Worm (Caenorhabditis elegans): Measurements from ENCODE around the gene pkc-3.

DNA sequence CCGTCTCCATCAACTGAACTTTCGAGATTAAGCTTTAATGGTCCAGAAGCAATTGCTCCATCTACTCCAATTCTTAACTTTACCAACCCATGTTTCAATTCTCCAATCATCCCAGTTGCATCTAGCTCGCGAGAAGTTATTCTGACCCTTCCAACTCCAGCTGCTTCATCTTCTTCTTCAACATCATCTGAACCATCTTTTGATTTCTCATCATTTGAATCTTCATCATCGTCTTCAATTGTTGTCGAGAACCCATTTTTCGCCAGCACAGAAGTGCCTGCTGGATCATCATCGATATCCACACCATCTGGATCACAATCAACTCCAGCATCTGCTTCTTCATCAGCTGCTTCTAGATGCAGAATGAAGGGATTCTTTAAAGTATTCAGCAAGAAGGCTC, 40.3 kb upstream of the pkc-3 start:
- no peak for TF ChIP-seq dao-5 (tag; optimal IDR thresholded peaks at IDR 0.05)
- no peak for TF ChIP-seq W03F9.2 (tag; optimal IDR thresholded peaks at IDR 0.05)
- TF ChIP-seq him-1 (tag; optimal IDR thresholded peaks at IDR 0.05) = no peak
